Fruit fly (Drosophila melanogaster): ENCODE data around the gene GCS1.

The GCS1 gene

dm6 chrX:11348829-11349228 is 1.0 kb upstream of the GCS1 start, which contains the start of gene CG1738:
TSS of gene CG1738 (plus strand) at chrX:11349049.
- peak; percentile 9 for TF ChIP-seq CG11617 (GFP tag; optimal IDR thresholded peaks at IDR 0.05)
- TF ChIP-seq CG14711 (tag; optimal IDR thresholded peaks at IDR 0.05) = peak; percentile 55
- no peak for TF ChIP-seq CG33017 (tag; optimal IDR thresholded peaks at IDR 0.05)
- peak; percentile 95 for TF ChIP-seq Mnt (GFP tag; optimal IDR thresholded peaks at IDR 0.05)
- TF ChIP-seq CG7101 (tag; optimal IDR thresholded peaks at IDR 0.05) = peak; percentile 52

- TF ChIP-seq CG7045 (GFP tag; optimal IDR thresholded peaks at IDR 0.05) (no peak), CG1620 (GFP tag; optimal IDR thresholded peaks at IDR 0.05) (no peak), CG14711 (tag; optimal IDR thresholded peaks at IDR 0.05) (no peak), CG33017 (tag; optimal IDR thresholded peaks at IDR 0.05) (no peak), cic (GFP tag; optimal IDR thresholded peaks at IDR 0.05) (no peak), Clk (GFP tag; optimal IDR thresholded peaks at IDR 0.05) (no peak), Mnt (GFP tag; optimal IDR thresholded peaks at IDR 0.05) (no peak), toe (GFP tag; optimal IDR thresholded peaks at IDR 0.05) (no peak), pad (GFP tag; optimal IDR thresholded peaks at IDR 0.05) (no peak), kay (GFP tag; ENCODE audit: borderline replicate concordance) (no peak), Hr96 (GFP tag; optimal IDR thresholded peaks at IDR 0.05) (no peak), CG5204 (GFP tag; optimal IDR thresholded peaks at IDR 0.05) (no peak), Crg-1 (GFP tag; optimal IDR thresholded peaks at IDR 0.05) (no peak), CG7101 (tag; optimal IDR thresholded peaks at IDR 0.05) (no peak), bab1 (GFP tag; optimal IDR thresholded peaks at IDR 0.05) (no peak)
Observed at dm6 chrX:11342771-11343170, 5.0 kb downstream of the GCS1 start.

dm6 chrX:11342168-11342567 is 5.6 kb downstream of the GCS1 start:
- TF ChIP-seq bab1 (GFP tag; optimal IDR thresholded peaks at IDR 0.05) (no peak), CG11617 (GFP tag; optimal IDR thresholded peaks at IDR 0.05) (no peak), Hr96 (GFP tag; optimal IDR thresholded peaks at IDR 0.05) (no peak), CG7101 (tag; optimal IDR thresholded peaks at IDR 0.05) (peak; percentile 8), Mnt (GFP tag; optimal IDR thresholded peaks at IDR 0.05) (no peak)

- no peak for TF ChIP-seq toe (GFP tag; optimal IDR thresholded peaks at IDR 0.05)
- no peak for TF ChIP-seq Clk (GFP tag; optimal IDR thresholded peaks at IDR 0.05)
- TF ChIP-seq CG7101 (tag; optimal IDR thresholded peaks at IDR 0.05) = peak; percentile 23
- TF ChIP-seq CG5204 (GFP tag; optimal IDR thresholded peaks at IDR 0.05) = peak; percentile 44
- TF ChIP-seq CG14711 (tag; optimal IDR thresholded peaks at IDR 0.05) = peak; percentile 9
- TF ChIP-seq ovo (GFP tag; optimal IDR thresholded peaks at IDR 0.05) = peak; percentile 36
- TF ChIP-seq cnc (optimal IDR thresholded peaks at IDR 0.05) = no peak
- TF ChIP-seq CG12768 (GFP tag; optimal IDR thresholded peaks at IDR 0.05) = no peak
- TF ChIP-seq tj (GFP tag; optimal IDR thresholded peaks at IDR 0.05) = peak; percentile 99
- no peak for TF ChIP-seq kay (GFP tag; ENCODE audit: borderline replicate concordance)
- TF ChIP-seq CG33017 (tag; optimal IDR thresholded peaks at IDR 0.05) = no peak
- peak; percentile 34 for TF ChIP-seq CG11617 (GFP tag; optimal IDR thresholded peaks at IDR 0.05)
- TF ChIP-seq cic (GFP tag; optimal IDR thresholded peaks at IDR 0.05) = peak; percentile 16
- peak; percentile 29 for TF ChIP-seq CG1620 (GFP tag; optimal IDR thresholded peaks at IDR 0.05)
- TF ChIP-seq Mnt (GFP tag; optimal IDR thresholded peaks at IDR 0.05) = no peak
- TF ChIP-seq Crg-1 (GFP tag; optimal IDR thresholded peaks at IDR 0.05) = no peak
- peak; percentile 7 for TF ChIP-seq CG7045 (GFP tag; optimal IDR thresholded peaks at IDR 0.05)
- TF ChIP-seq bab1 (GFP tag; optimal IDR thresholded peaks at IDR 0.05) = no peak
- TF ChIP-seq Hr96 (GFP tag; optimal IDR thresholded peaks at IDR 0.05) = no peak
- TF ChIP-seq pad (GFP tag; optimal IDR thresholded peaks at IDR 0.05) = peak; percentile 97
Observed at dm6 chrX:11340719-11341322, 7.0 kb downstream of the GCS1 start.

dm6 chrX:11339868-11340548 is 7.8 kb downstream of the GCS1 start, which contains the start of the genes CG34348 and Kap3:
TSS of gene CG34348 (plus strand) at chrX:11339873.
TSS of gene Kap3 (minus strand) at chrX:11340084.
- TF ChIP-seq CG14711 (tag; optimal IDR thresholded peaks at IDR 0.05) (no peak), cnc (optimal IDR thresholded peaks at IDR 0.05) (no peak), toe (GFP tag; optimal IDR thresholded peaks at IDR 0.05) (no peak), Crg-1 (GFP tag; optimal IDR thresholded peaks at IDR 0.05) (no peak), ovo (GFP tag; optimal IDR thresholded peaks at IDR 0.05) (no peak), CG5204 (GFP tag; optimal IDR thresholded peaks at IDR 0.05) (no peak), Hr96 (GFP tag; optimal IDR thresholded peaks at IDR 0.05) (no peak), bab1 (GFP tag; optimal IDR thresholded peaks at IDR 0.05) (peak; percentile 16)

- TF ChIP-seq pad (GFP tag; optimal IDR thresholded peaks at IDR 0.05) (peak; percentile 23), Clk (GFP tag; optimal IDR thresholded peaks at IDR 0.05) (no peak), CG11617 (GFP tag; optimal IDR thresholded peaks at IDR 0.05) (peak; percentile 41), CG14711 (tag; optimal IDR thresholded peaks at IDR 0.05) (peak; percentile 31), CG7101 (tag; optimal IDR thresholded peaks at IDR 0.05) (peak; percentile 69), ovo (GFP tag; optimal IDR thresholded peaks at IDR 0.05) (peak; percentile 53), toe (GFP tag; optimal IDR thresholded peaks at IDR 0.05) (peak; percentile 72), bab1 (GFP tag; optimal IDR thresholded peaks at IDR 0.05) (peak; percentile 54), Mnt (GFP tag; optimal IDR thresholded peaks at IDR 0.05) (peak; percentile 75), CG12768 (GFP tag; optimal IDR thresholded peaks at IDR 0.05) (no peak), CG1620 (GFP tag; optimal IDR thresholded peaks at IDR 0.05) (peak; percentile 90), tj (GFP tag; optimal IDR thresholded peaks at IDR 0.05) (peak; percentile 63), cnc (optimal IDR thresholded peaks at IDR 0.05) (no peak), Crg-1 (GFP tag; optimal IDR thresholded peaks at IDR 0.05) (peak; percentile 55)
Observed at dm6 chrX:11338973-11339867, 8.6 kb downstream of the GCS1 start.

Data from whole organism, adult.